In genomic region chrV:20608688-20609087, ce11 we compare ENCODE assay signal across 2 worm cellular contexts.
TF ChIP-seq lines count a peak whose summit lies in the region.

Gene ttr-12, minus strand, starts transcription at chrV:20608788.

TF ChIP-seq in whole organism, L3 larva, 47 proteins besides CTCF, POLR2A, EP300 and RAD21:
- TF ChIP-seq egl-5 (tag; optimal IDR thresholded peaks at IDR 0.05; lab: Kevin White, UChicago) = no peak
- TF ChIP-seq fkh-10 (GFP tag; optimal IDR thresholded peaks at IDR 0.05; lab: Kevin White, UChicago) = no peak
- peak; percentile 7 for TF ChIP-seq nhr-43 (tag; optimal IDR thresholded peaks at IDR 0.05; lab: Kevin White, UChicago; ENCODE audit: poor library complexity, severe bottlenecking)
TF ChIP-seq in whole organism, L3 larva: peak in this region for 1.

TF ChIP-seq in whole organism, L4 larva, 104 proteins besides CTCF, POLR2A, EP300 and RAD21:
- TF ChIP-seq nhr-25 (tag; optimal IDR thresholded peaks at IDR 0.05; lab: Kevin White, UChicago; ENCODE audit: borderline replicate concordance, insufficient read depth) (no peak), snpc-4 (tag; optimal IDR thresholded peaks at IDR 0.05; lab: Kevin White, UChicago) (no peak), pqm-1 (tag; optimal IDR thresholded peaks at IDR 0.05; lab: Kevin White, UChicago) (no peak), nhr-48 (tag; optimal IDR thresholded peaks at IDR 0.05; lab: Kevin White, UChicago) (peak; percentile 65), Y105C5A.15 (GFP tag; IDR thresholded peaks at IDR 0.05; lab: Robert Waterston, UW) (no peak)
